Worm (Caenorhabditis elegans): ENCODE results near the gene str-252.

- TF ChIP-seq elt-3 (tag; optimal IDR thresholded peaks at IDR 0.05) (no peak), lin-39 (tag; optimal IDR thresholded peaks at IDR 0.05) (no peak)
Observed at ce11 chrV:13873323-13873722, 43.0 kb upstream of the str-252 start.
